Worm (Caenorhabditis elegans) whole organism, young adult: ENCODE results near the gene C16C8.10.

Experiments
- ama-1 ChIP-seq, 3 experiments: fragments of 150-350 bp in 1 of 3; sonication (generic microtip) in 2 of 3; optimal IDR thresholded peaks; 2 replicates each; lab custom pipeline; 2014 to 2018; ENCODE audit warnings: missing biosample characterization in 2 of 3, missing genetic modification characterization in 2 of 3, missing genetic modification reagents in 2 of 3
- bed-2 ChIP-seq: fragments of 200-800 bp; sonication (Bioruptor generic); IDR thresholded peaks from 2 replicates; pipeline ENCODE4 v1.3.6; 2022; ENCODE audit warnings: missing genetic modification reagents, missing genetic modification characterization, missing compliant biosample characterization
- mel-28 ChIP-seq: sonication (generic microtip); optimal IDR thresholded peaks from 2 replicates; lab custom pipeline; 2016; ENCODE audit warnings: borderline replicate concordance, mild to moderate bottlenecking, missing genetic modification characterization, missing compliant biosample characterization
- snpc-3.4 ChIP-seq: sonication (generic microtip); optimal IDR thresholded peaks from 2 replicates; lab custom pipeline; 2017; ENCODE audit warnings: missing genetic modification characterization, mild to moderate bottlenecking, missing compliant biosample characterization, antibody characterized with exemption, moderate library complexity, missing genotype, missing genetic modification reagents

DNA sequence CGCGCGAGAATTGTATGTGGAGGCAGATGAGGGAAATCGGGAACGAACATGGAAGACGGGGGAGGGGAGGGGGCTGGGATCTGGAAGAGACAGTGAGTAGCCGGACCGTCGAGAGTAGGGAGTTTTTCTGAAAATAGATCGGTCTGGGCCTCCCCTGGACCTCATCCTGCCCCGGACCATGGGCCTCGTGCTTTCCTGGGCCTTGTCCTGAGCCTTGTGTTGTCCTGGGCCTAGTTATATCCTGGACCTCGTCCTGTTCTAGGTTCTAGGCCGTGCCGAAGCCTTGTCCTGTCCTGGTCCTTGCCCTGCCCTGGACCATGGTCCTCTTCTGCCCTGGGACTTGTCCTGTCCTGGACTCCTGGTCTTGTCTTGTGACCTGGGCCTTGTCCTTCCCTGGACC is 27.1 kb downstream of the C16C8.10 start:
- no peak for TF ChIP-seq snpc-3.4 (tag; lab: Kevin White, UChicago)
- no peak for TF ChIP-seq mel-28 (tag; lab: Kevin White, UChicago)
- TF ChIP-seq bed-2, result no peak
- TF ChIP-seq ama-1 (optimal IDR thresholded peaks at IDR 0.05; lab: Kevin White, UChicago), result no peak
- TF ChIP-seq ama-1 (GFP tag; optimal IDR thresholded peaks at IDR 0.05; lab: Kevin White, UChicago), result no peak
